Worm (Caenorhabditis elegans) whole organism, L4 larva: ENCODE data around the gene vars-1.

Experiments
- D1046.2 ChIP-seq: fragments of 200-800 bp; sonication (Bioruptor generic); IDR thresholded peaks from 2 replicates; pipeline ENCODE4 v1.3.6; 2022; ENCODE audit warnings: missing genetic modification characterization, missing compliant biosample characterization
- F10B5.3 ChIP-seq: sonication (generic microtip); optimal IDR thresholded peaks from 2 replicates; lab custom pipeline; 2016; ENCODE audit warnings: mild to moderate bottlenecking, missing genetic modification characterization, missing compliant biosample characterization
- F26F4.8 ChIP-seq: fragments of 200-800 bp; sonication (Bioruptor generic); conservative IDR thresholded peaks from 2 replicates; pipeline ENCODE4 v1.3.6; 2022; ENCODE audit warnings: missing genetic modification characterization, missing compliant biosample characterization
- F44E2.7 ChIP-seq: fragments of 200-800 bp; sonication (Bioruptor generic); IDR thresholded peaks from 2 replicates; pipeline ENCODE4 v2.1.2; 2022; ENCODE audit warnings: missing genetic modification characterization, missing compliant biosample characterization
- F49E8.2 ChIP-seq: sonication (generic microtip); optimal IDR thresholded peaks from 2 replicates; lab custom pipeline; 2016; ENCODE audit warnings: missing compliant biosample characterization, mild to moderate bottlenecking, missing genetic modification characterization, borderline replicate concordance
- Y105C5A.15 ChIP-seq: fragments of 200-800 bp; sonication (Bioruptor generic); IDR thresholded peaks from 2 replicates; pipeline ENCODE4 v1.3.6; 2022; ENCODE audit warnings: missing genetic modification characterization, missing compliant biosample characterization
- Y48G9A.11 ChIP-seq: fragments of 200-800 bp; sonication (Bioruptor generic); IDR thresholded peaks from 2 replicates; pipeline ENCODE4 v1.3.6; 2022; ENCODE audit warnings: missing genetic modification reagents, missing genetic modification characterization, missing compliant biosample characterization
- ZK546.5 ChIP-seq, 2 experiments: sonication (generic microtip); optimal IDR thresholded peaks; 2 replicates each; lab custom pipeline; 2017; ENCODE audit warnings: missing biosample characterization in 2 of 2, missing genetic modification characterization in 2 of 2
- aly-2 ChIP-seq: sonication (generic microtip); optimal IDR thresholded peaks from 2 replicates; lab custom pipeline; 2018; ENCODE audit warnings: missing biosample characterization, missing genetic modification characterization
- arid-1 ChIP-seq: fragments of 200-800 bp; sonication (Bioruptor generic); conservative IDR thresholded peaks from 2 replicates; pipeline ENCODE4 v1.3.6; 2022; ENCODE audit warnings: missing genetic modification reagents, missing genetic modification characterization, missing compliant biosample characterization
- attf-4 ChIP-seq: sonication (generic microtip); optimal IDR thresholded peaks from 3 replicates; lab custom pipeline; 2017; ENCODE audit warnings: missing biosample characterization, missing genetic modification characterization
- daf-16 ChIP-seq, 3 experiments: sonication (generic microtip); optimal IDR thresholded peaks; 2 replicates each; lab custom pipeline; 2016 to 2017; ENCODE audit warnings: missing genetic modification characterization in 3 of 3, missing genetic modification reagents in 3 of 3, mild to moderate bottlenecking in 2 of 3, missing compliant biosample characterization in 2 of 3, missing biosample characterization in 1 of 3, moderate library complexity in 1 of 3
- daf-19 ChIP-seq: fragments of 200-800 bp; sonication (Bioruptor generic); conservative IDR thresholded peaks from 2 replicates; pipeline ENCODE4 v1.3.6; 2022; ENCODE audit warnings: missing genetic modification characterization, missing compliant biosample characterization
- dmd-8 ChIP-seq: fragments of 200-800 bp; sonication (Bioruptor generic); IDR thresholded peaks from 2 replicates; pipeline ENCODE4 v1.3.6; 2022; ENCODE audit warnings: missing genetic modification characterization, missing compliant biosample characterization
- egl-43 ChIP-seq: fragments of 200-800 bp; sonication (Bioruptor generic); IDR thresholded peaks from 2 replicates; pipeline ENCODE4 v1.3.6; 2022; ENCODE audit warnings: missing genetic modification reagents, missing genetic modification characterization, missing compliant biosample characterization
- jun-1 ChIP-seq: fragments of 150-350 bp; optimal IDR thresholded peaks from 2 replicates; lab custom pipeline; 2014; ENCODE audit warnings: missing biosample characterization, missing genetic modification reagents, missing genetic modification characterization
- lim-7 ChIP-seq: fragments of 200-800 bp; sonication (Bioruptor generic); IDR thresholded peaks from 2 replicates; pipeline ENCODE4 v1.3.6; 2022; ENCODE audit warnings: missing genetic modification characterization, missing compliant biosample characterization
- lin-38 ChIP-seq: fragments of 200-800 bp; sonication (Bioruptor generic); IDR thresholded peaks from 2 replicates; pipeline ENCODE4 v1.3.6; 2022; ENCODE audit warnings: missing genetic modification reagents, missing genetic modification characterization, missing compliant biosample characterization
- lir-3 ChIP-seq: sonication (generic microtip); optimal IDR thresholded peaks from 2 replicates; lab custom pipeline; 2016; ENCODE audit warnings: mild to moderate bottlenecking, missing genetic modification characterization, missing compliant biosample characterization
- madf-5 ChIP-seq, 2 experiments: fragments of 200-800 bp; sonication (Bioruptor generic); IDR thresholded peaks; 2 replicates each; pipeline ENCODE4 v1.3.6; 2022; ENCODE audit warnings: missing compliant biosample characterization in 2 of 2, missing genetic modification characterization in 2 of 2
- madf-9 ChIP-seq: fragments of 200-800 bp; sonication (Bioruptor generic); conservative IDR thresholded peaks from 2 replicates; pipeline ENCODE4 v1.3.6; 2022; ENCODE audit warnings: missing genetic modification reagents, missing genetic modification characterization, missing compliant biosample characterization
- mes-2 ChIP-seq: sonication (generic microtip); optimal IDR thresholded peaks from 2 replicates; lab custom pipeline; 2016; ENCODE audit warnings: missing genotype, mild to moderate bottlenecking, missing genetic modification characterization, missing compliant biosample characterization; ENCODE audit not compliant: poor library complexity, severe bottlenecking
- mxl-3 ChIP-seq: fragments of 200-800 bp; sonication (Bioruptor generic); optimal IDR thresholded peaks from 2 replicates; lab custom pipeline; 2018; ENCODE audit warnings: mild to moderate bottlenecking, missing genetic modification characterization, missing compliant biosample characterization
- nhr-10 ChIP-seq: fragments of 150-350 bp; optimal IDR thresholded peaks from 2 replicates; lab custom pipeline; 2014; ENCODE audit warnings: missing biosample characterization, missing genetic modification characterization
- nhr-102 ChIP-seq: sonication (generic microtip); optimal IDR thresholded peaks from 2 replicates; lab custom pipeline; 2016; ENCODE audit warnings: mild to moderate bottlenecking, missing genetic modification characterization, moderate library complexity, missing compliant biosample characterization
- nhr-11 ChIP-seq: fragments of 150-350 bp; optimal IDR thresholded peaks from 2 replicates; lab custom pipeline; 2014; ENCODE audit warnings: missing biosample characterization, missing genetic modification characterization
- nhr-237 ChIP-seq: sonication (generic microtip); optimal IDR thresholded peaks from 2 replicates; lab custom pipeline; 2017; ENCODE audit warnings: missing biosample characterization, missing genetic modification characterization
- nhr-41 ChIP-seq: fragments of 200-800 bp; sonication (Bioruptor generic); IDR thresholded peaks from 2 replicates; pipeline ENCODE4 v1.3.6; 2022; ENCODE audit warnings: missing genetic modification reagents, missing genetic modification characterization, missing compliant biosample characterization
- nhr-42 ChIP-seq: fragments of 200-800 bp; sonication (Bioruptor generic); IDR thresholded peaks from 2 replicates; pipeline ENCODE4 v1.3.6; 2022; ENCODE audit warnings: missing genetic modification characterization, missing compliant biosample characterization
- spr-1 ChIP-seq: sonication (generic microtip); optimal IDR thresholded peaks from 2 replicates; lab custom pipeline; 2016; ENCODE audit warnings: mild to moderate bottlenecking, missing genetic modification characterization, missing compliant biosample characterization
- tra-1 ChIP-seq: fragments of 200-800 bp; sonication (Bioruptor generic); IDR thresholded peaks from 2 replicates; pipeline ENCODE4 v1.3.6; 2022; ENCODE audit warnings: missing genetic modification reagents, missing genetic modification characterization, missing compliant biosample characterization
- unc-130 ChIP-seq: sonication (generic microtip); optimal IDR thresholded peaks from 2 replicates; lab custom pipeline; 2016; ENCODE audit warnings: missing genetic modification reagents, missing genetic modification characterization, missing compliant biosample characterization
- unc-62 ChIP-seq, 3 experiments: fragments of 150-350 bp in 1 of 3; sonication (generic microtip); optimal IDR thresholded peaks in 2 of 3; peaks in 1 of 3; 1 replicate in 1 of 3; 2 replicates in 2 of 3; lab custom pipeline; 2014 to 2017; ENCODE audit warnings: missing biosample characterization in 3 of 3, missing genetic modification characterization in 3 of 3, missing genetic modification reagents in 3 of 3, missing genotype in 1 of 3
- zag-1 ChIP-seq: fragments of 150-350 bp; optimal IDR thresholded peaks from 2 replicates; lab custom pipeline; 2014; ENCODE audit warnings: missing biosample characterization, missing genetic modification characterization
- ztf-11 ChIP-seq: fragments of 150-350 bp; optimal IDR thresholded peaks from 2 replicates; lab custom pipeline; 2014; ENCODE audit warnings: missing biosample characterization, missing genetic modification characterization
- ztf-7 ChIP-seq: fragments of 150-350 bp; optimal IDR thresholded peaks from 2 replicates; lab custom pipeline; 2014; ENCODE audit warnings: missing biosample characterization, missing genetic modification characterization

Gene vars-1

ce11 chrV:8062074-8062473, 30.9 kb downstream of the vars-1 start, which contains the start of gene str-139:
Gene str-139 (minus strand): TSS chrV:8062174.
- TF ChIP-seq mxl-3 (GFP tag; lab: Kevin White, UChicago) (no peak), nhr-10 (no peak), madf-9 (GFP tag; lab: Robert Waterston, UW) (no peak), attf-4 (tag; lab: Kevin White, UChicago) (no peak), nhr-102 (tag; lab: Kevin White, UChicago) (no peak), ZK546.5 (tag; optimal IDR thresholded peaks at IDR 0.05; lab: Kevin White, UChicago) (no peak), lir-3 (tag; lab: Kevin White, UChicago) (no peak), daf-19 (GFP tag; lab: Robert Waterston, UW) (no peak), Y105C5A.15 (GFP tag; lab: Robert Waterston, UW) (no peak)

- TF ChIP-seq F44E2.7 (no peak), zag-1 (tag; lab: Kevin White, UChicago) (no peak), daf-19 (GFP tag; lab: Robert Waterston, UW) (no peak), nhr-41 (GFP tag; lab: Robert Waterston, UW) (no peak), tra-1 (no peak), nhr-42 (GFP tag; lab: Robert Waterston, UW) (no peak), ztf-7 (no peak), F10B5.3 (tag; lab: Kevin White, UChicago) (no peak), daf-16 (GFP tag; optimal IDR thresholded peaks at IDR 0.05; lab: Kevin White, UChicago) (no peak), daf-16 (tag; optimal IDR thresholded peaks at IDR 0.05; lab: Kevin White, UChicago) (no peak), nhr-237 (tag; lab: Kevin White, UChicago) (no peak), unc-130 (GFP tag; lab: Kevin White, UChicago) (no peak), dmd-8 (GFP tag; lab: Robert Waterston, UW) (no peak), nhr-11 (tag; lab: Kevin White, UChicago) (no peak), egl-43 (GFP tag; lab: Robert Waterston, UW) (no peak)
These were observed 36.6 kb downstream of the vars-1 start, which contains the start of gene str-140 for ce11 chrV:8067800-8068199. Gene str-140 (minus strand): TSS chrV:8067900.

ce11 chrV:8069637-8070036, 38.4 kb downstream of the vars-1 start, which contains the start of gene str-143:
Gene str-143 (minus strand): TSS chrV:8069737.
- peak in 1 of 2 experiments; percentile 17 for TF ChIP-seq unc-62 (GFP tag; optimal IDR thresholded peaks at IDR 0.05 in 1 of 2; lab: Kevin White, UChicago)
- TF ChIP-seq unc-62 (tag; optimal IDR thresholded peaks at IDR 0.05; lab: Kevin White, UChicago), result no peak
- TF ChIP-seq D1046.2, result no peak

- no peak for TF ChIP-seq F49E8.2 (tag; lab: Kevin White, UChicago)
- no peak for TF ChIP-seq Y105C5A.15 (GFP tag; lab: Robert Waterston, UW)
- TF ChIP-seq spr-1 (tag; lab: Kevin White, UChicago), result no peak
- no peak for TF ChIP-seq madf-5 (GFP tag; IDR thresholded peaks at IDR 0.05; lab: Robert Waterston, UW)
- no peak for TF ChIP-seq lin-38 (GFP tag; lab: Robert Waterston, UW)
- no peak for TF ChIP-seq lim-7 (GFP tag; lab: Robert Waterston, UW)
- TF ChIP-seq arid-1 (GFP tag; lab: Robert Waterston, UW), result no peak
- TF ChIP-seq F26F4.8 (GFP tag; lab: Robert Waterston, UW), result no peak
- no peak for TF ChIP-seq Y48G9A.11 (GFP tag; lab: Robert Waterston, UW)
- no peak for TF ChIP-seq aly-2 (tag; lab: Kevin White, UChicago)
- no peak for TF ChIP-seq D1046.2
- TF ChIP-seq unc-62 (GFP tag; optimal IDR thresholded peaks at IDR 0.05 in 1 of 2; lab: Kevin White, UChicago), result no peak
- TF ChIP-seq unc-62 (tag; optimal IDR thresholded peaks at IDR 0.05; lab: Kevin White, UChicago), result no peak
- TF ChIP-seq jun-1 (tag; lab: Kevin White, UChicago), result no peak
- no peak for TF ChIP-seq F10B5.3 (tag; lab: Kevin White, UChicago)
- TF ChIP-seq daf-16 (GFP tag; optimal IDR thresholded peaks at IDR 0.05; lab: Kevin White, UChicago), result no peak
- no peak for TF ChIP-seq daf-16 (tag; optimal IDR thresholded peaks at IDR 0.05; lab: Kevin White, UChicago)
- TF ChIP-seq ztf-11 (tag; lab: Kevin White, UChicago), result no peak
- TF ChIP-seq madf-9 (GFP tag; lab: Robert Waterston, UW), result no peak
- no peak for TF ChIP-seq mes-2 (tag; lab: Kevin White, UChicago)
These were observed 40.8 kb downstream of the vars-1 start, which contains the start of gene str-144 for ce11 chrV:8072047-8072446. Gene str-144 (minus strand): TSS chrV:8072147.
